Fruit fly (Drosophila melanogaster) whole organism, embryonic: ENCODE measurements around the gene papi.
A peak's percentile ranks its signal among the peaks of the same experiment; 100 is the strongest.

ENCODE experiments used
- Ada2b ChIP-seq: fragments of 200-800 bp; sonication (Bioruptor generic); IDR thresholded peaks from 2 replicates; pipeline ENCODE4 v1.3.6; 2022; ENCODE audit warnings: missing biosample characterization, missing genetic modification characterization
- CG10462 ChIP-seq: fragments of 200-800 bp; sonication (Bioruptor generic); optimal IDR thresholded peaks from 2 replicates; lab custom pipeline; 2016; ENCODE audit warnings: missing biosample characterization, missing genetic modification characterization
- CG10543 ChIP-seq: fragments of 200-800 bp; sonication (Bioruptor generic); optimal IDR thresholded peaks from 3 replicates; lab custom pipeline; 2017; ENCODE audit warnings: missing biosample characterization, mild to moderate bottlenecking, missing genetic modification characterization, moderate library complexity
- CG11247 ChIP-seq: fragments of 200-800 bp; sonication (Bioruptor generic); IDR thresholded peaks from 2 replicates; pipeline ENCODE4 v1.3.6; 2022; ENCODE audit warnings: missing biosample characterization, missing genetic modification characterization
- CG12071 ChIP-seq: fragments of 200-800 bp; sonication (Bioruptor generic); optimal IDR thresholded peaks from 3 replicates; lab custom pipeline; 2018; ENCODE audit warnings: missing biosample characterization, mild to moderate bottlenecking, missing genetic modification characterization
- CG12744 ChIP-seq: fragments of 200-800 bp; sonication (Bioruptor generic); optimal IDR thresholded peaks from 2 replicates; lab custom pipeline; 2016; ENCODE audit warnings: missing biosample characterization, missing genetic modification characterization
- CG13287 ChIP-seq: fragments of 200-800 bp; sonication (Bioruptor generic); IDR thresholded peaks from 2 replicates; pipeline ENCODE4 v1.3.6; 2022; ENCODE audit warnings: missing biosample characterization, missing genetic modification characterization; ENCODE audit not compliant: partially characterized antibody
- CG13424 ChIP-seq: fragments of 200-800 bp; sonication (Bioruptor generic); optimal IDR thresholded peaks from 2 replicates; lab custom pipeline; 2019; ENCODE audit warnings: missing biosample characterization, mild to moderate bottlenecking, missing genetic modification characterization, moderate library complexity
- CG1647 ChIP-seq: fragments of 200-800 bp; sonication (Bioruptor generic); optimal IDR thresholded peaks from 3 replicates; lab custom pipeline; 2016; ENCODE audit warnings: missing biosample characterization, missing genetic modification characterization
- CG16863 ChIP-seq: fragments of 200-800 bp; sonication (Bioruptor generic); optimal IDR thresholded peaks from 3 replicates; lab custom pipeline; 2016; ENCODE audit warnings: missing biosample characterization, missing genetic modification characterization
- CG17186 ChIP-seq: fragments of 200-800 bp; sonication (Bioruptor generic); optimal IDR thresholded peaks from 3 replicates; lab custom pipeline; 2017; ENCODE audit warnings: missing biosample characterization, missing genetic modification reagents, missing genetic modification characterization
- CG17612 ChIP-seq: fragments of 200-800 bp; sonication (Bioruptor generic); IDR thresholded peaks from 2 replicates; pipeline ENCODE4 v1.3.6; 2022; ENCODE audit warnings: missing biosample characterization, missing genetic modification characterization
- CG2875 ChIP-seq: fragments of 200-800 bp; sonication (Bioruptor generic); optimal IDR thresholded peaks from 2 replicates; lab custom pipeline; 2017; ENCODE audit warnings: missing biosample characterization, mild to moderate bottlenecking, missing genetic modification characterization, missing genetic modification reagents
- CG3065 ChIP-seq: fragments of 200-800 bp; sonication (Bioruptor generic); optimal IDR thresholded peaks from 2 replicates; lab custom pipeline; 2016; ENCODE audit warnings: missing biosample characterization, missing genetic modification characterization
- CG3726 ChIP-seq: fragments of 200-800 bp; sonication (Bioruptor generic); IDR thresholded peaks from 3 replicates; pipeline ENCODE4, ENCODE4 v1.3.6; 2022; ENCODE audit warnings: missing biosample characterization, missing genetic modification characterization
- CG4424 ChIP-seq: fragments of 200-800 bp; sonication (Bioruptor generic); optimal IDR thresholded peaks from 3 replicates; lab custom pipeline; 2016; ENCODE audit warnings: missing biosample characterization, missing genetic modification characterization
- CG4820 ChIP-seq: fragments of 200-800 bp; sonication (Bioruptor generic); optimal IDR thresholded peaks from 3 replicates; lab custom pipeline; 2016; ENCODE audit warnings: missing biosample characterization, missing genetic modification characterization
- CG8089 ChIP-seq: fragments of 200-800 bp; sonication (Bioruptor generic); optimal IDR thresholded peaks from 3 replicates; lab custom pipeline; 2016; ENCODE audit warnings: missing biosample characterization, missing genetic modification characterization
- CG8281 ChIP-seq: fragments of 200-800 bp; sonication (Bioruptor generic); optimal IDR thresholded peaks from 2 replicates; lab custom pipeline; 2018; ENCODE audit warnings: missing biosample characterization, mild to moderate bottlenecking, missing genetic modification characterization, moderate library complexity
- CG8290 ChIP-seq, 3 experiments: fragments of 200-800 bp; sonication (Bioruptor generic); optimal IDR thresholded peaks; 2 replicates each; lab custom pipeline; 2016 to 2019; ENCODE audit warnings: missing biosample characterization in 3 of 3, missing genetic modification characterization in 3 of 3, mild to moderate bottlenecking in 2 of 3, moderate library complexity in 1 of 3
- CG8944 ChIP-seq: fragments of 200-800 bp; sonication (Bioruptor generic); optimal IDR thresholded peaks from 3 replicates; lab custom pipeline; 2016; ENCODE audit warnings: missing biosample characterization, missing genetic modification characterization
- CG9437 ChIP-seq: fragments of 200-800 bp; sonication (Bioruptor generic); optimal IDR thresholded peaks from 2 replicates; lab custom pipeline; 2018; ENCODE audit warnings: missing biosample characterization, mild to moderate bottlenecking, missing genetic modification characterization
- CHES-1-like ChIP-seq: fragments of 200-800 bp; sonication (Bioruptor generic); optimal IDR thresholded peaks from 2 replicates; lab custom pipeline; 2016; ENCODE audit warnings: missing biosample characterization, missing genetic modification characterization
- Elba2 ChIP-seq: fragments of 200-800 bp; sonication (Bioruptor generic); optimal IDR thresholded peaks from 3 replicates; lab custom pipeline; 2016; ENCODE audit warnings: missing biosample characterization, missing genetic modification characterization
- Meics ChIP-seq: fragments of 200-800 bp; sonication (Bioruptor generic); optimal IDR thresholded peaks from 2 replicates; lab custom pipeline; 2017; ENCODE audit warnings: missing biosample characterization, mild to moderate bottlenecking, missing genetic modification characterization
- Ravus ChIP-seq: fragments of 200-800 bp; sonication (Bioruptor generic); IDR thresholded peaks from 2 replicates; pipeline ENCODE4 v1.3.6; 2022; ENCODE audit warnings: missing biosample characterization, missing genetic modification characterization
- Sin3A ChIP-seq: fragments of >200 bp; optimal IDR thresholded peaks from 2 replicates; lab custom pipeline; 2018
- ab ChIP-seq: fragments of 200-800 bp; sonication (Bioruptor generic); optimal IDR thresholded peaks from 2 replicates; lab custom pipeline; 2016; ENCODE audit warnings: missing biosample characterization, missing genetic modification characterization
- amos ChIP-seq: fragments of 200-800 bp; sonication (Bioruptor generic); IDR thresholded peaks from 2 replicates; pipeline ENCODE4 v1.3.6; 2022; ENCODE audit warnings: missing biosample characterization, missing genetic modification characterization; ENCODE audit not compliant: partially characterized antibody
- ato ChIP-seq: fragments of 200-800 bp; sonication (Bioruptor generic); IDR thresholded peaks from 2 replicates; pipeline ENCODE4 v1.3.6; 2022; ENCODE audit warnings: missing biosample characterization, missing genetic modification characterization; ENCODE audit not compliant: partially characterized antibody
- cwo ChIP-seq: fragments of 200-800 bp; sonication (Bioruptor generic); optimal IDR thresholded peaks from 3 replicates; lab custom pipeline; 2017; ENCODE audit warnings: missing biosample characterization, missing genetic modification characterization, mild to moderate bottlenecking, moderate library complexity, missing genetic modification reagents
- danr ChIP-seq: fragments of 200-800 bp; sonication (Bioruptor generic); IDR thresholded peaks from 2 replicates; pipeline ENCODE4 v1.3.6; 2022; ENCODE audit warnings: missing biosample characterization, missing genetic modification characterization
- ems ChIP-seq: fragments of 200-800 bp; sonication (Bioruptor generic); optimal IDR thresholded peaks from 3 replicates; lab custom pipeline; 2016; ENCODE audit warnings: missing biosample characterization, missing genetic modification characterization
- eve ChIP-seq, 2 experiments: fragments of >200 bp; optimal IDR thresholded peaks; 2 replicates each; lab custom pipeline; 2017; ENCODE audit warnings: missing biosample characterization in 2 of 2, missing genetic modification characterization in 2 of 2
- fd102C ChIP-seq: fragments of 200-800 bp; sonication (Bioruptor generic); optimal IDR thresholded peaks from 2 replicates; lab custom pipeline; 2018; ENCODE audit warnings: missing biosample characterization, mild to moderate bottlenecking, missing genetic modification characterization, moderate library complexity
- fd96Cb ChIP-seq: fragments of 200-800 bp; sonication (Bioruptor generic); optimal IDR thresholded peaks from 2 replicates; lab custom pipeline; 2018; ENCODE audit warnings: missing biosample characterization, mild to moderate bottlenecking, missing genetic modification characterization, moderate library complexity
- gfzf ChIP-seq: fragments of 200-800 bp; sonication (Bioruptor generic); optimal IDR thresholded peaks from 2 replicates; lab custom pipeline; 2016; ENCODE audit warnings: missing biosample characterization, mild to moderate bottlenecking, missing genetic modification characterization, moderate library complexity
- gt ChIP-seq: fragments of 200-800 bp; sonication (Bioruptor generic); IDR thresholded peaks from 2 replicates; pipeline ENCODE4 v1.3.6; 2022; ENCODE audit warnings: missing biosample characterization, missing genetic modification characterization
- hkb ChIP-seq, 2 experiments: fragments of 200-800 bp in 1 of 2; fragments of >200 bp in 1 of 2; sonication (Bioruptor generic) in 1 of 2; IDR thresholded peaks in 1 of 2; optimal IDR thresholded peaks in 1 of 2; 2 replicates each; pipeline versions ENCODE4 v1.3.6 to Lab custom; 2017 to 2022; ENCODE audit warnings: missing biosample characterization in 1 of 2, missing genetic modification characterization in 1 of 2
- kah ChIP-seq: fragments of 200-800 bp; sonication (Bioruptor generic); optimal IDR thresholded peaks from 2 replicates; lab custom pipeline; 2018; ENCODE audit warnings: missing biosample characterization, mild to moderate bottlenecking, missing genetic modification characterization
- lab ChIP-seq: fragments of 200-800 bp; sonication (Bioruptor generic); optimal IDR thresholded peaks from 3 replicates; lab custom pipeline; 2017; ENCODE audit warnings: missing biosample characterization, missing genetic modification characterization, mild to moderate bottlenecking, moderate library complexity, missing genetic modification reagents
- pum ChIP-seq: fragments of 200-800 bp; sonication (Bioruptor generic); optimal IDR thresholded peaks from 2 replicates; lab custom pipeline; 2016; ENCODE audit warnings: missing biosample characterization, missing genetic modification characterization
- rib ChIP-seq: fragments of 200-800 bp; sonication (Bioruptor generic); IDR thresholded peaks from 2 replicates; pipeline ENCODE4 v1.3.6; 2022; ENCODE audit warnings: missing biosample characterization, missing genetic modification characterization
- row ChIP-seq: fragments of 200-800 bp; sonication (Bioruptor generic); IDR thresholded peaks from 3 replicates; pipeline ENCODE4 v1.3.6; 2022; ENCODE audit warnings: missing biosample characterization, missing genetic modification characterization
- ssp ChIP-seq: fragments of 200-800 bp; sonication (Bioruptor generic); IDR thresholded peaks from 2 replicates; pipeline ENCODE4 v1.3.6; 2022; ENCODE audit warnings: missing biosample characterization, missing genetic modification characterization
- stc ChIP-seq: fragments of 200-800 bp; sonication (Bioruptor generic); IDR thresholded peaks from 2 replicates; pipeline ENCODE4 v1.3.6; 2022; ENCODE audit warnings: missing biosample characterization, missing genetic modification characterization
- toy ChIP-seq: fragments of 200-800 bp; sonication (Bioruptor generic); IDR thresholded peaks from 2 replicates; pipeline ENCODE4 v1.3.6; 2022; ENCODE audit warnings: missing biosample characterization, missing genetic modification characterization
- unpg ChIP-seq: fragments of 200-800 bp; sonication (Bioruptor generic); optimal IDR thresholded peaks from 3 replicates; lab custom pipeline; 2018; ENCODE audit warnings: missing biosample characterization, mild to moderate bottlenecking, missing genetic modification characterization, moderate library complexity
- vnd ChIP-seq: fragments of 200-800 bp; sonication (Bioruptor generic); IDR thresholded peaks from 3 replicates; pipeline ENCODE4 v1.3.6; 2022; ENCODE audit warnings: missing biosample characterization, missing genetic modification characterization; ENCODE audit not compliant: partially characterized antibody

papi gene

DNA sequence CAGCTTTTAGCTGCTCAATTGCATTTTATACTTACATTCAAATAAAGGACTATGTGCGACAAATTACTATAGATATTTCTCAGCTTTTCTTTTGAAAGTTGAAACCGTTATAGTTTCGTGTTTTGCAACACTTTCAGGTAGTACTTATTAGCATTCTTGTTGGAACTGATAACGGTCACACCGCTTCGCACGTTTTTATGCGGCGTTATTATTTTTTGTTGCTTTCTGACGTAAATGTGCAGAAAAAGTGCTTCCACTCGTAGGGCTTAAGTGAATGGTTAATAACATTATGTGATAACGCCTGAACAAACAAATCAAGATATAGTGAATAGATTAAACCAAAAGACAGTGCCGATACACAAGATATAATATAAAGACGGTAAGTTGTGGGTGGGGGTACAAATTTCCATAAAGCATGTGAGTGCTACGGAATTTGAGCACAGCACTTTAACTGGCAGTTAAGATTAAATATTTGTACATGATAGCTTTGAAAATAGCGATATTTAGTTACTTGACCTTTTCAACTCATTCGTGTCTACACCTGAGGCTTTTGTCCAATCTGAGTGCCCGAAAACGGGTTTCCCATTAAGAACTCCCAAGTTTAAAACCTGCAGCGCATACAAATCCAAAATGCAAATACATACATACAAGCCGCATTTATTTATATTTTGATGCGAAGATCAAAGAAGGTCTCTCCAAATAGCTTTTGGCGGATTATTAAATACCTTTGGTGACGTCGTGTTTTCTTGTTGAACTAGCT is at the start of gene papi (continued):
- TF ChIP-seq CG8290 (GFP tag; optimal IDR thresholded peaks at IDR 0.05; lab: Kevin White, UChicago) (no peak), CG8290 (tag; optimal IDR thresholded peaks at IDR 0.05; lab: Kevin White, UChicago) (peak in 1 of 2 experiments; percentile 34), pum (no peak), hkb (optimal IDR thresholded peaks at IDR 0.05; lab: Kevin White, UChicago) (no peak), hkb (GFP tag; IDR thresholded peaks at IDR 0.05; lab: Robert Waterston, UW) (peak; percentile 9; the same call in 1 of the 2 replicates), CG2875 (GFP tag; lab: Kevin White, UChicago) (no peak), Meics (GFP tag; lab: Kevin White, UChicago) (no peak), CG10543 (peak; percentile 38), Sin3A (peak; percentile 22), gt (no peak), ssp (GFP tag; lab: Robert Waterston, UW) (no peak), CG11247 (GFP tag; lab: Robert Waterston, UW) (no peak), CG8089 (GFP tag; lab: Kevin White, UChicago) (no peak), CG3726 (no peak), fd96Cb (tag; lab: Kevin White, UChicago) (no peak), eve (GFP tag; optimal IDR thresholded peaks at IDR 0.05; lab: Kevin White, UChicago) (no peak), gfzf (peak; percentile 82), CG16863 (GFP tag; lab: Kevin White, UChicago) (no peak), Ravus (GFP tag; lab: Robert Waterston, UW) (no peak), kah (GFP tag; lab: Kevin White, UChicago) (no peak), stc (GFP tag; lab: Robert Waterston, UW) (no peak), cwo (GFP tag; lab: Kevin White, UChicago) (peak; percentile 66), toy (no peak), CG12071 (GFP tag; lab: Kevin White, UChicago) (no peak), fd102C (GFP tag; lab: Kevin White, UChicago) (no peak), danr (GFP tag; lab: Robert Waterston, UW) (no peak), CG17186 (GFP tag; lab: Kevin White, UChicago) (no peak), CG4820 (GFP tag; lab: Kevin White, UChicago) (no peak), Ada2b (no peak), lab (GFP tag; lab: Kevin White, UChicago) (peak; percentile 22), CG13287 (GFP tag; lab: Robert Waterston, UW) (0 out of 2 replicates have a peak, but pooled peaks have one; percentile 15), row (GFP tag; lab: Robert Waterston, UW) (no peak), ato (GFP tag; lab: Robert Waterston, UW) (no peak), ab (GFP tag; lab: Kevin White, UChicago) (no peak), rib (GFP tag; lab: Robert Waterston, UW) (no peak), CG10462 (GFP tag; lab: Kevin White, UChicago) (no peak), CG9437 (GFP tag; lab: Kevin White, UChicago) (peak; percentile 27), CG13424 (tag; lab: Kevin White, UChicago) (no peak), vnd (GFP tag; lab: Robert Waterston, UW) (no peak), CG1647 (GFP tag; lab: Kevin White, UChicago) (no peak), CG12744 (GFP tag; lab: Kevin White, UChicago) (no peak), unpg (GFP tag; lab: Kevin White, UChicago) (no peak), CG17612 (GFP tag; lab: Robert Waterston, UW) (no peak), ems (GFP tag; lab: Kevin White, UChicago) (no peak), CG8944 (GFP tag; lab: Kevin White, UChicago) (no peak), CG3065 (no peak), Elba2 (GFP tag; lab: Kevin White, UChicago) (peak; percentile 78), CG4424 (GFP tag; lab: Kevin White, UChicago) (no peak), CHES-1-like (GFP tag; lab: Kevin White, UChicago) (peak; percentile 27), amos (no peak; the same call in 1 of the 2 replicates), CG8281 (tag; lab: Kevin White, UChicago) (no peak)
